Worm (Caenorhabditis elegans) whole organism, young adult: Measurements from ENCODE around the gene R02F2.4.

Source experiments
- B0035.1 ChIP-seq: sonication (generic microtip); optimal IDR thresholded peaks from 2 replicates; lab custom pipeline; 2016; ENCODE audit warnings: missing genetic modification characterization, mild to moderate bottlenecking, missing compliant biosample characterization, missing genotype, missing genetic modification reagents
- B0261.1 ChIP-seq: sonication (generic microtip); optimal IDR thresholded peaks from 2 replicates; lab custom pipeline; 2016; ENCODE audit warnings: mild to moderate bottlenecking, missing genetic modification characterization, moderate library complexity, missing compliant biosample characterization
- F23B12.7 ChIP-seq: sonication (generic microtip); optimal IDR thresholded peaks from 2 replicates; lab custom pipeline; 2017; ENCODE audit warnings: missing genetic modification characterization, mild to moderate bottlenecking, missing compliant biosample characterization, antibody characterized with exemption, moderate library complexity; ENCODE audit not compliant: insufficient read depth
- F37B4.10 ChIP-seq: fragments of 200-800 bp; sonication (Bioruptor generic); IDR thresholded peaks from 2 replicates; pipeline ENCODE4 v1.3.6; 2022; ENCODE audit warnings: missing genetic modification characterization, missing compliant biosample characterization
- F49E8.2 ChIP-seq: sonication (generic microtip); optimal IDR thresholded peaks from 3 replicates; lab custom pipeline; 2017; ENCODE audit warnings: missing genetic modification characterization, mild to moderate bottlenecking, missing compliant biosample characterization, antibody characterized with exemption, moderate library complexity; ENCODE audit not compliant: insufficient read depth
- Y53F4B.3 ChIP-seq: fragments of 200-800 bp; sonication (Bioruptor generic); IDR thresholded peaks from 2 replicates; pipeline ENCODE4 v1.3.6; 2022; ENCODE audit warnings: missing genetic modification reagents, missing genetic modification characterization, missing compliant biosample characterization
- Y53G8AR.9 ChIP-seq: fragments of 200-800 bp; sonication (Bioruptor generic); conservative IDR thresholded peaks from 2 replicates; pipeline ENCODE4 v1.3.6; 2022; ENCODE audit warnings: missing genetic modification reagents, missing genetic modification characterization, missing compliant biosample characterization
- Y67H2A.10 ChIP-seq: fragments of 200-800 bp; sonication (Bioruptor generic); conservative IDR thresholded peaks from 2 replicates; pipeline ENCODE4 v1.3.6; 2022; ENCODE audit warnings: missing genetic modification reagents, missing genetic modification characterization, missing compliant biosample characterization
- aptf-2 ChIP-seq: fragments of 200-800 bp; sonication (Bioruptor generic); conservative IDR thresholded peaks from 2 replicates; pipeline ENCODE4 v1.3.6; 2022; ENCODE audit warnings: missing genetic modification reagents, missing genetic modification characterization, missing compliant biosample characterization
- aptf-3 ChIP-seq: fragments of 200-800 bp; sonication (Bioruptor generic); IDR thresholded peaks from 2 replicates; pipeline ENCODE4 v1.3.6; 2022; ENCODE audit warnings: missing genetic modification characterization, missing compliant biosample characterization
- atf-7 ChIP-seq: sonication (generic microtip); optimal IDR thresholded peaks from 2 replicates; lab custom pipeline; 2017; ENCODE audit warnings: mild to moderate bottlenecking, missing genetic modification characterization, missing compliant biosample characterization
- attf-3 ChIP-seq: fragments of 200-800 bp; sonication (Bioruptor generic); conservative IDR thresholded peaks from 2 replicates; pipeline ENCODE4 v1.3.6; 2022; ENCODE audit warnings: missing genetic modification reagents, missing genetic modification characterization, missing compliant biosample characterization
- bed-2 ChIP-seq: fragments of 200-800 bp; sonication (Bioruptor generic); IDR thresholded peaks from 2 replicates; pipeline ENCODE4 v1.3.6; 2022; ENCODE audit warnings: missing genetic modification reagents, missing genetic modification characterization, missing compliant biosample characterization
- ccch-3 ChIP-seq: fragments of 200-800 bp; sonication (Bioruptor generic); optimal IDR thresholded peaks from 2 replicates; lab custom pipeline; 2018; ENCODE audit warnings: mild to moderate bottlenecking, missing genetic modification characterization, missing compliant biosample characterization
- ceh-100 ChIP-seq: fragments of 200-800 bp; sonication (Bioruptor generic); IDR thresholded peaks from 2 replicates; pipeline ENCODE4 v1.3.6; 2022; ENCODE audit warnings: missing genetic modification reagents, missing genetic modification characterization, missing compliant biosample characterization
- ceh-27 ChIP-seq: fragments of 200-800 bp; sonication (Bioruptor generic); optimal IDR thresholded peaks from 2 replicates; lab custom pipeline; 2018; ENCODE audit warnings: mild to moderate bottlenecking, missing genetic modification characterization, moderate library complexity, missing compliant biosample characterization
- ceh-58 ChIP-seq: fragments of 200-800 bp; sonication (Bioruptor generic); IDR thresholded peaks from 2 replicates; pipeline ENCODE4 v1.3.6; 2022; ENCODE audit warnings: missing genetic modification characterization, missing compliant biosample characterization
- chd-7 ChIP-seq: sonication (generic microtip); optimal IDR thresholded peaks from 2 replicates; lab custom pipeline; 2016; ENCODE audit warnings: mild to moderate bottlenecking, missing genetic modification characterization, moderate library complexity, missing compliant biosample characterization
- dpl-1 ChIP-seq: fragments of 150-350 bp; optimal IDR thresholded peaks from 2 replicates; lab custom pipeline; 2014; ENCODE audit warnings: missing biosample characterization, missing genetic modification reagents, missing genetic modification characterization
- efl-1 ChIP-seq: fragments of 150-350 bp; optimal IDR thresholded peaks from 2 replicates; lab custom pipeline; 2014; ENCODE audit warnings: missing biosample characterization, missing genetic modification reagents, missing genetic modification characterization
- ets-4 ChIP-seq: fragments of 200-800 bp; sonication (Bioruptor generic); optimal IDR thresholded peaks from 2 replicates; lab custom pipeline; 2018; ENCODE audit warnings: mild to moderate bottlenecking, missing genetic modification characterization, missing compliant biosample characterization
- gei-17 ChIP-seq: fragments of 200-800 bp; sonication (Bioruptor generic); optimal IDR thresholded peaks from 2 replicates; lab custom pipeline; 2018; ENCODE audit warnings: mild to moderate bottlenecking, missing genetic modification characterization, missing compliant biosample characterization
- hlh-26 ChIP-seq: fragments of 200-800 bp; sonication (Bioruptor generic); conservative IDR thresholded peaks from 2 replicates; pipeline ENCODE4 v1.3.6; 2022; ENCODE audit warnings: missing genetic modification reagents, missing genetic modification characterization, missing compliant biosample characterization
- hmg-1.2 ChIP-seq: fragments of 200-800 bp; sonication (Bioruptor generic); IDR thresholded peaks from 2 replicates; pipeline ENCODE4 v1.3.6; 2022; ENCODE audit warnings: missing genetic modification reagents, missing genetic modification characterization, missing compliant biosample characterization
- hrde-1 ChIP-seq: sonication (generic microtip); optimal IDR thresholded peaks from 2 replicates; lab custom pipeline; 2016; ENCODE audit warnings: missing genetic modification characterization, mild to moderate bottlenecking, missing compliant biosample characterization, moderate library complexity, missing genotype, missing genetic modification reagents, borderline replicate concordance
- hsf-1 ChIP-seq: fragments of 200-800 bp; sonication (Bioruptor generic); IDR thresholded peaks from 2 replicates; pipeline ENCODE4 v1.3.6; 2022; ENCODE audit warnings: missing genetic modification reagents, missing genetic modification characterization, missing compliant biosample characterization
- let-526 ChIP-seq: fragments of 200-800 bp; sonication (Bioruptor generic); IDR thresholded peaks from 2 replicates; pipeline ENCODE4 v1.3.6; 2022; ENCODE audit warnings: missing genetic modification reagents, missing genetic modification characterization, missing compliant biosample characterization
- lin-35 ChIP-seq, 3 experiments: fragments of 150-350 bp in 2 of 3; sonication (generic microtip) in 1 of 3; optimal IDR thresholded peaks; 2 replicates each; lab custom pipeline; 2014 to 2018; ENCODE audit warnings: missing biosample characterization in 3 of 3, missing genetic modification characterization in 3 of 3, missing genetic modification reagents in 3 of 3
- lsl-1 ChIP-seq: fragments of 200-800 bp; sonication (Bioruptor generic); optimal IDR thresholded peaks from 2 replicates; lab custom pipeline; 2018; ENCODE audit warnings: mild to moderate bottlenecking, missing genetic modification characterization, moderate library complexity, missing compliant biosample characterization
- lsy-27 ChIP-seq: sonication (generic microtip); optimal IDR thresholded peaks from 2 replicates; lab custom pipeline; 2017; ENCODE audit warnings: missing genetic modification characterization, mild to moderate bottlenecking, missing compliant biosample characterization, antibody characterized with exemption, missing genotype, borderline replicate concordance; ENCODE audit not compliant: insufficient read depth
- madf-3 ChIP-seq: fragments of 200-800 bp; sonication (Bioruptor generic); IDR thresholded peaks from 2 replicates; pipeline ENCODE4 v1.3.6; 2022; ENCODE audit warnings: missing genetic modification reagents, missing genetic modification characterization, missing compliant biosample characterization
- madf-6 ChIP-seq: fragments of 200-800 bp; sonication (Bioruptor generic); IDR thresholded peaks from 2 replicates; pipeline ENCODE4 v1.3.6; 2022; ENCODE audit warnings: missing genetic modification reagents, missing genetic modification characterization, missing compliant biosample characterization
- madf-8 ChIP-seq: fragments of 200-800 bp; sonication (Bioruptor generic); conservative IDR thresholded peaks from 2 replicates; pipeline ENCODE4 v1.3.6; 2022; ENCODE audit warnings: missing genetic modification reagents, missing genetic modification characterization, missing compliant biosample characterization
- pha-4 ChIP-seq: fragments of 150-350 bp; sonication (generic microtip); optimal IDR thresholded peaks from 2 replicates; lab custom pipeline; 2014; ENCODE audit warnings: missing biosample characterization, missing genetic modification reagents, missing genetic modification characterization
- rcor-1 ChIP-seq: fragments of 200-800 bp; sonication (Bioruptor generic); IDR thresholded peaks from 2 replicates; pipeline ENCODE4 v1.3.6; 2022; ENCODE audit warnings: missing genetic modification reagents, missing genetic modification characterization, missing compliant biosample characterization
- snpc-3.4 ChIP-seq: sonication (generic microtip); optimal IDR thresholded peaks from 2 replicates; lab custom pipeline; 2017; ENCODE audit warnings: missing genetic modification characterization, mild to moderate bottlenecking, missing compliant biosample characterization, antibody characterized with exemption, moderate library complexity, missing genotype, missing genetic modification reagents
- sptf-2 ChIP-seq: fragments of 200-800 bp; sonication (Bioruptor generic); optimal IDR thresholded peaks from 2 replicates; lab custom pipeline; 2018; ENCODE audit warnings: mild to moderate bottlenecking, missing genetic modification characterization, missing compliant biosample characterization
- tbx-9 ChIP-seq: sonication (generic microtip); optimal IDR thresholded peaks from 2 replicates; lab custom pipeline; 2016; ENCODE audit warnings: borderline replicate concordance, missing genetic modification characterization, inconsistent platforms, missing compliant biosample characterization
- zfh-2 ChIP-seq: fragments of 200-800 bp; sonication (Bioruptor generic); conservative IDR thresholded peaks from 2 replicates; pipeline ENCODE4 v1.3.6; 2022; ENCODE audit warnings: missing genetic modification reagents, missing genetic modification characterization, missing compliant biosample characterization
- ztf-18 ChIP-seq: sonication (generic microtip); optimal IDR thresholded peaks from 2 replicates; lab custom pipeline; 2016; ENCODE audit warnings: missing genotype, mild to moderate bottlenecking, missing genetic modification characterization, missing compliant biosample characterization
- ztf-26 ChIP-seq: sonication (generic microtip); optimal IDR thresholded peaks from 2 replicates; lab custom pipeline; 2017; ENCODE audit warnings: missing genetic modification characterization, missing compliant biosample characterization
- ztf-28 ChIP-seq: fragments of 200-800 bp; sonication (Bioruptor generic); IDR thresholded peaks from 2 replicates; pipeline ENCODE4 v1.3.6; 2022; ENCODE audit warnings: missing genetic modification reagents, missing genetic modification characterization, missing compliant biosample characterization
- ztf-6 ChIP-seq: fragments of 200-800 bp; sonication (Bioruptor generic); IDR thresholded peaks from 2 replicates; pipeline ENCODE4 v1.3.6; 2022; ENCODE audit warnings: missing genetic modification reagents, missing genetic modification characterization, missing compliant biosample characterization

Gene R02F2.4

ce11 chrIII:5486345-5486744 lies 2.3 kb downstream of the R02F2.4 start:
- no peak for TF ChIP-seq hsf-1 (GFP tag; lab: Robert Waterston, UW)
- no peak for TF ChIP-seq ccch-3 (GFP tag; lab: Kevin White, UChicago)
- TF ChIP-seq bed-2 (GFP tag; lab: Robert Waterston, UW), result no peak
- TF ChIP-seq rcor-1 (GFP tag; lab: Robert Waterston, UW), result no peak
- no peak for TF ChIP-seq Y53F4B.3
- TF ChIP-seq hrde-1 (tag; lab: Kevin White, UChicago), result no peak

DNA sequence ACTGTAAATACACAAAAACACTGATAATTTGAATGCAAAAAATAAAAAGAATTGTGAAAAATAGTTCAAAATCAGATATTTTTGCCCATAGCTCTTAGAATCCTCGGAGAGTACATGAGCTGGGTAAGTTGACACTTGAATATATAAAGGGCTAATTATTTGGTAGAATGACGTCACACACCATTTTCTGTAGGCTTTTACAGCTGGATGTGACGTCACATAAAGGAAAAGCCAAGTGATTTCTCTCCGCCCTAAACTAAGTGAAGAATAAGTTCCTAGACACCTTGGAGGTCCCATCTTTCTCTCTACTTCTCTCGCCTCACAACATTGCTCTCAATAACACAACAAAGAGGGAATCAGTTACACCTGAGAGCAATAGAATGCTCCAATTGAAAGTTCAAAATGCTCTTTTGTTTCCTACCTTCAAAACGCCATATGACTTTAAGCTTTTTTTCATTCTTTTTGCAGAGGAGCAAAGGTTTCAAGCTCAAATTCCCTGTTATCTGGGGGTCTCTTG lies 3.1 kb downstream of the R02F2.4 start, which contains the start of gene osg-1:
Gene osg-1, plus strand, starts transcription at position 467 of the 517 bp plus-strand sequence.
- no peak for TF ChIP-seq sptf-2 (GFP tag; lab: Kevin White, UChicago)
- no peak for TF ChIP-seq F49E8.2 (tag; lab: Kevin White, UChicago)

- TF ChIP-seq lsy-27 (tag; lab: Kevin White, UChicago) (no peak), aptf-3 (no peak), ztf-18 (no peak), Y53G8AR.9 (GFP tag; lab: Robert Waterston, UW) (no peak), rcor-1 (GFP tag; lab: Robert Waterston, UW) (no peak), ztf-26 (tag; lab: Kevin White, UChicago) (no peak), gei-17 (GFP tag; lab: Kevin White, UChicago) (no peak), zfh-2 (GFP tag; lab: Robert Waterston, UW) (no peak), efl-1 (GFP tag; lab: Kevin White, UChicago) (no peak), B0035.1 (tag; lab: Kevin White, UChicago) (no peak), hmg-1.2 (GFP tag; lab: Robert Waterston, UW) (no peak), madf-8 (no peak), dpl-1 (GFP tag; lab: Kevin White, UChicago) (no peak), madf-3 (no peak), chd-7 (no peak), lsl-1 (no peak), let-526 (no peak), ets-4 (no peak), F23B12.7 (tag; lab: Kevin White, UChicago) (no peak), ztf-6 (GFP tag; lab: Robert Waterston, UW) (no peak)
Measured at ce11 chrIII:5495168-5495567, 11.1 kb downstream of the R02F2.4 start, which contains the start of gene R02F2.8. R02F2.8 (minus strand) TSS chrIII:5495268.

DNA sequence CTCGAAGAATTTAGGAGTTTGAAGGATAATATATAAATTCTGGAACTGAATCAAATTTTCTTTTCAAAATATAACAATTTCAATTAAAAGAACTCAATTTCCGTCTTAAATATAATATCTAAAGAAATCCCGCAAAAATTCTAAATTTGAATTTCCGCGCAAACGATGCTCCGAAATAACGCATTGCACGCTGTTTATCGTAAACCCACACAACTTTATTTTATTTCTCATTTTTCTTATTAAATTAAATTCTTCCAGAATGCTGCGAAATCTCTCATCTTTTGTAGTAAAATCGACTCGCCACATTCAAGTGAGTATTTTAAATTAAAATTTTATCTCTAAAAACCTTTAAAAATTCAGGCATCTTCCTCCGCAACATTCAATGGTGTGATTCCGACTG lies 14.9 kb downstream of the R02F2.4 start, which contains the start of gene R02F2.9:
Gene R02F2.9, plus strand, starts transcription at position 218 of the 400 bp plus-strand sequence.
- TF ChIP-seq F37B4.10 (GFP tag; lab: Robert Waterston, UW) (no peak), snpc-3.4 (tag; lab: Kevin White, UChicago) (no peak), Y67H2A.10 (GFP tag; lab: Robert Waterston, UW) (no peak), efl-1 (GFP tag; lab: Kevin White, UChicago) (peak; percentile 44), ceh-58 (no peak), ztf-28 (no peak), ceh-27 (GFP tag; lab: Kevin White, UChicago) (no peak), attf-3 (peak; percentile 95), dpl-1 (GFP tag; lab: Kevin White, UChicago) (peak; percentile 35), F49E8.2 (tag; lab: Kevin White, UChicago) (no peak), hlh-26 (no peak), ztf-26 (tag; lab: Kevin White, UChicago) (no peak), atf-7 (tag; lab: Kevin White, UChicago) (no peak), B0035.1 (tag; lab: Kevin White, UChicago) (no peak), tbx-9 (tag; lab: Kevin White, UChicago) (no peak), madf-6 (GFP tag; lab: Robert Waterston, UW) (no peak), lin-35 (GFP tag; optimal IDR thresholded peaks at IDR 0.05; lab: Kevin White, UChicago) (peak in 1 of 3 experiments; percentile 78), B0261.1 (tag; lab: Kevin White, UChicago) (no peak), aptf-2 (GFP tag; lab: Robert Waterston, UW) (no peak), ceh-100 (GFP tag; lab: Robert Waterston, UW) (no peak), pha-4 (tag; lab: Kevin White, UChicago) (no peak)
